Fruit fly (Drosophila melanogaster): Measurements from ENCODE around the gene CG6184.

CG6184 gene

dm6 chr3R:19619908-19620307 is 37.8 kb downstream of the CG6184 start (continued):
- TF ChIP-seq sens (GFP tag) = peak; percentile 19
- no peak for TF ChIP-seq Nf-YA (GFP tag; IDR thresholded peaks at IDR 0.05)
- TF ChIP-seq seq (GFP tag; IDR thresholded peaks at IDR 0.05) = 0 out of 2 replicates have a peak, but pooled peaks have one; percentile 26
- TF ChIP-seq fu2 (GFP tag; optimal IDR thresholded peaks at IDR 0.05) = no peak
- TF ChIP-seq CG3281 (GFP tag; optimal IDR thresholded peaks at IDR 0.05) = peak; percentile 8
- no peak for TF ChIP-seq disco-r (GFP tag; optimal IDR thresholded peaks at IDR 0.05)
- TF ChIP-seq CG6854 (GFP tag; optimal IDR thresholded peaks at IDR 0.05) = no peak
- TF ChIP-seq CG10147 (GFP tag; optimal IDR thresholded peaks at IDR 0.05) = no peak
- TF ChIP-seq Hey (tag; optimal IDR thresholded peaks at IDR 0.05) = no peak
- TF ChIP-seq CG13894 (tag; optimal IDR thresholded peaks at IDR 0.05) = peak; percentile 50
- TF ChIP-seq CG9727 (GFP tag; optimal IDR thresholded peaks at IDR 0.05) = peak; percentile 3
- no peak for TF ChIP-seq CG9817 (tag; optimal IDR thresholded peaks at IDR 0.05)
- no peak for TF ChIP-seq Sox102F (GFP tag; optimal IDR thresholded peaks at IDR 0.05)
- TF ChIP-seq dpn (GFP tag; optimal IDR thresholded peaks at IDR 0.05) = no peak
- no peak for TF ChIP-seq CG9797 (GFP tag; optimal IDR thresholded peaks at IDR 0.05)
- no peak for TF ChIP-seq CG43689 (GFP tag; IDR thresholded peaks at IDR 0.05)
- TF ChIP-seq CG10366 (GFP tag; IDR thresholded peaks at IDR 0.05) = no peak
- TF ChIP-seq gro (GFP tag; optimal IDR thresholded peaks at IDR 0.05) = no peak
- TF ChIP-seq CG11085 (GFP tag; IDR thresholded peaks at IDR 0.05) = no peak
- no peak for TF ChIP-seq HHEX (GFP tag; optimal IDR thresholded peaks at IDR 0.05)
- no peak for TF ChIP-seq oc (tag; optimal IDR thresholded peaks at IDR 0.05)
- no peak for TF ChIP-seq Mad (GFP tag; optimal IDR thresholded peaks at IDR 0.05)
- no peak for TF ChIP-seq CG9609 (GFP tag; optimal IDR thresholded peaks at IDR 0.05)
- no peak for TF ChIP-seq inv (GFP tag; IDR thresholded peaks at IDR 0.05; ENCODE audit: partially characterized antibody)
- no peak for TF ChIP-seq CG14965 (GFP tag; optimal IDR thresholded peaks at IDR 0.05; ENCODE audit: borderline replicate concordance)
- no peak for TF ChIP-seq pfk (GFP tag; optimal IDR thresholded peaks at IDR 0.05)
- no peak for TF ChIP-seq CG3065 (GFP tag; optimal IDR thresholded peaks at IDR 0.05)
- TF ChIP-seq Gsc (GFP tag; IDR thresholded peaks at IDR 0.05) = no peak
- TF ChIP-seq CG17385 (GFP tag; optimal IDR thresholded peaks at IDR 0.05) = no peak
- TF ChIP-seq ftz-f1 (GFP tag; optimal IDR thresholded peaks at IDR 0.05) = peak; percentile 2
- TF ChIP-seq CG5180 (GFP tag; optimal IDR thresholded peaks at IDR 0.05) = no peak
- TF ChIP-seq slbo (GFP tag; IDR thresholded peaks at IDR 0.05) = no peak
- no peak for TF ChIP-seq Gug (GFP tag; IDR thresholded peaks at IDR 0.05)
- TF ChIP-seq Spps (tag; optimal IDR thresholded peaks at IDR 0.05) = no peak
- no peak for TF ChIP-seq ken (GFP tag; IDR thresholded peaks at IDR 0.05)
- TF ChIP-seq CG10274 (GFP tag; optimal IDR thresholded peaks at IDR 0.05) = no peak
- no peak for TF ChIP-seq CG7357 (GFP tag; IDR thresholded peaks at IDR 0.05)
- no peak for TF ChIP-seq TFAM (GFP tag; optimal IDR thresholded peaks at IDR 0.05)
- TF ChIP-seq Lpt (GFP tag; optimal IDR thresholded peaks at IDR 0.05) = no peak

dm6 chr3R:19612908-19613431 is 44.7 kb downstream of the CG6184 start, which contains the start of gene CG16727:
Gene CG16727, plus strand, starts transcription at chr3R:19613381.
- TF ChIP-seq salm (tag; optimal IDR thresholded peaks at IDR 0.05) (peak; percentile 6), CG10209 (GFP tag; optimal IDR thresholded peaks at IDR 0.05) (peak; percentile 22), CG14441 (GFP tag; IDR thresholded peaks at IDR 0.05) (no peak), dmrt99B (tag; optimal IDR thresholded peaks at IDR 0.05) (peak; percentile 26), CG15011 (GFP tag; optimal IDR thresholded peaks at IDR 0.05) (peak; percentile 12), hkb (optimal IDR thresholded peaks at IDR 0.05) (no peak), hkb (GFP tag; IDR thresholded peaks at IDR 0.05) (0 out of 2 replicates have a peak, but pooled peaks have one; percentile 32), sens (GFP tag) (peak; percentile 78), odd (GFP tag; optimal IDR thresholded peaks at IDR 0.05) (peak; percentile 35), toy (GFP tag; IDR thresholded peaks at IDR 0.05) (no peak), CG14860 (GFP tag; IDR thresholded peaks at IDR 0.05; ENCODE audit: partially characterized antibody) (no peak), cwo (GFP tag; optimal IDR thresholded peaks at IDR 0.05) (peak; percentile 15), CG2875 (GFP tag; optimal IDR thresholded peaks at IDR 0.05) (peak; percentile 18), CG13296 (GFP tag; optimal IDR thresholded peaks at IDR 0.05) (peak; percentile 65), lab (GFP tag; optimal IDR thresholded peaks at IDR 0.05) (peak; percentile 68)
